Fruit fly (Drosophila melanogaster) whole organism, embryonic: ENCODE data around the gene CG12096.
"Not testable (repeated sequence)": the region's sequence is repeated elsewhere in the genome, so short reads cannot be mapped to it uniquely, and the experiment has no call there.

Experiments used
- Aef1 ChIP-seq: fragments of 200-800 bp; sonication (Bioruptor generic); IDR thresholded peaks from 3 replicates; pipeline ENCODE4 v1.3.6; 2022; ENCODE audit warnings: missing biosample characterization, missing genetic modification characterization
- BEAF-32 ChIP-seq: fragments of 200-800 bp; sonication (Bioruptor generic); optimal IDR thresholded peaks from 3 replicates; lab custom pipeline; 2017; ENCODE audit warnings: missing biosample characterization, missing genetic modification characterization, mild to moderate bottlenecking, moderate library complexity, missing genetic modification reagents
- CG10431 ChIP-seq: fragments of 200-800 bp; sonication (Bioruptor generic); optimal IDR thresholded peaks from 3 replicates; lab custom pipeline; 2018; ENCODE audit warnings: missing biosample characterization, mild to moderate bottlenecking, missing genetic modification characterization
- CG11456 ChIP-seq: fragments of 200-800 bp; sonication (Bioruptor generic); IDR thresholded peaks from 3 replicates; pipeline ENCODE4 v1.3.6; 2022; ENCODE audit warnings: missing biosample characterization, missing genetic modification characterization
- CG11696 ChIP-seq: fragments of 200-800 bp; sonication (Bioruptor generic); IDR thresholded peaks from 2 replicates; pipeline ENCODE4 v1.3.6; 2022; ENCODE audit warnings: missing biosample characterization, missing genetic modification characterization
- CG13287 ChIP-seq: fragments of 200-800 bp; sonication (Bioruptor generic); IDR thresholded peaks from 2 replicates; pipeline ENCODE4 v1.3.6; 2022; ENCODE audit warnings: missing biosample characterization, missing genetic modification characterization; ENCODE audit not compliant: partially characterized antibody
- CG15479 ChIP-seq: fragments of 200-800 bp; sonication (Bioruptor generic); optimal IDR thresholded peaks from 3 replicates; lab custom pipeline; 2019; ENCODE audit warnings: missing biosample characterization, mild to moderate bottlenecking, missing genetic modification characterization, moderate library complexity
- CG3995 ChIP-seq: fragments of 200-800 bp; sonication (Bioruptor generic); optimal IDR thresholded peaks from 3 replicates; lab custom pipeline; 2016; ENCODE audit warnings: missing biosample characterization, missing genetic modification characterization
- CG42726 ChIP-seq: fragments of 200-800 bp; sonication (Bioruptor generic); IDR thresholded peaks from 2 replicates; pipeline ENCODE4 v1.3.6; 2022; ENCODE audit warnings: missing biosample characterization, missing genetic modification characterization; ENCODE audit not compliant: partially characterized antibody
- CG6272 ChIP-seq: fragments of 200-800 bp; sonication (Bioruptor generic); IDR thresholded peaks from 2 replicates; pipeline ENCODE4 v1.3.6; 2022; ENCODE audit warnings: missing biosample characterization, missing genetic modification characterization
- CG6654 ChIP-seq: fragments of 200-800 bp; sonication (Bioruptor generic); optimal IDR thresholded peaks from 2 replicates; lab custom pipeline; 2017; ENCODE audit warnings: missing biosample characterization, mild to moderate bottlenecking, missing genetic modification characterization
- CG6765 ChIP-seq: fragments of 200-800 bp; sonication (Bioruptor generic); optimal IDR thresholded peaks from 3 replicates; lab custom pipeline; 2017; ENCODE audit warnings: missing biosample characterization, mild to moderate bottlenecking, missing genetic modification characterization
- CG7271 ChIP-seq: fragments of 200-800 bp; sonication (Bioruptor generic); optimal IDR thresholded peaks from 2 replicates; lab custom pipeline; 2018; ENCODE audit warnings: missing biosample characterization, mild to moderate bottlenecking, missing genetic modification characterization, moderate library complexity
- D19B ChIP-seq: fragments of 200-800 bp; sonication (Bioruptor generic); optimal IDR thresholded peaks from 2 replicates; lab custom pipeline; 2017; ENCODE audit warnings: missing biosample characterization, mild to moderate bottlenecking, missing genetic modification characterization
- Dbx ChIP-seq: fragments of 200-800 bp; sonication (Bioruptor generic); IDR thresholded peaks from 3 replicates; pipeline ENCODE4 v1.3.6; 2022; ENCODE audit warnings: missing biosample characterization, missing genetic modification characterization
- Dip3 ChIP-seq: fragments of 200-800 bp; sonication (Bioruptor generic); optimal IDR thresholded peaks from 3 replicates; lab custom pipeline; 2016; ENCODE audit warnings: missing biosample characterization, missing genetic modification characterization
- Dll ChIP-seq: fragments of 200-800 bp; sonication (Bioruptor generic); IDR thresholded peaks from 4 replicates; pipeline ENCODE4 v1.3.6; 2022; ENCODE audit warnings: missing biosample characterization, missing genetic modification characterization; ENCODE audit not compliant: partially characterized antibody
- E2f1 ChIP-seq: fragments of 200-800 bp; sonication (Bioruptor generic); IDR thresholded peaks from 2 replicates; pipeline ENCODE4 v1.3.6; 2022; ENCODE audit warnings: missing biosample characterization, missing genetic modification characterization
- Ets97D ChIP-seq: fragments of 200-800 bp; sonication (Bioruptor generic); optimal IDR thresholded peaks from 3 replicates; lab custom pipeline; 2016; ENCODE audit warnings: missing biosample characterization, missing genetic modification characterization
- HLH3B ChIP-seq: fragments of 200-800 bp; sonication (Bioruptor generic); IDR thresholded peaks from 2 replicates; pipeline ENCODE4 v1.3.6; 2022; ENCODE audit warnings: missing biosample characterization, missing genetic modification characterization
- HLH4C ChIP-seq: fragments of 200-800 bp; sonication (Bioruptor generic); IDR thresholded peaks from 3 replicates; pipeline ENCODE4 v1.3.6; 2022; ENCODE audit warnings: missing biosample characterization, missing genetic modification characterization; ENCODE audit not compliant: partially characterized antibody
- HLH54F ChIP-seq: fragments of 200-800 bp; sonication (Bioruptor generic); optimal IDR thresholded peaks from 3 replicates; lab custom pipeline; 2016; ENCODE audit warnings: missing biosample characterization, missing genetic modification characterization
- MBD-R2 ChIP-seq: fragments of 200-800 bp; sonication (Bioruptor generic); IDR thresholded peaks from 2 replicates; pipeline ENCODE4 v1.3.6; 2022; ENCODE audit warnings: missing biosample characterization, missing genetic modification characterization
- Med ChIP-seq: fragments of 200-800 bp; sonication (Bioruptor generic); peaks from one replicate; lab custom pipeline; 2016; ENCODE audit warnings: missing biosample characterization, missing genetic modification characterization, mild to moderate bottlenecking, inconsistent platforms, moderate library complexity
- Nf-YA ChIP-seq: fragments of 200-800 bp; sonication (Bioruptor generic); IDR thresholded peaks from 2 replicates; pipeline ENCODE4 v1.3.6; 2022; ENCODE audit warnings: missing biosample characterization, missing genetic modification characterization
- Nf-YB ChIP-seq: fragments of 200-800 bp; sonication (Bioruptor generic); optimal IDR thresholded peaks from 3 replicates; lab custom pipeline; 2019; ENCODE audit warnings: missing biosample characterization, mild to moderate bottlenecking, missing genetic modification characterization, moderate library complexity
- Rfx ChIP-seq: fragments of 200-800 bp; sonication (Bioruptor generic); IDR thresholded peaks from 2 replicates; pipeline ENCODE4 v1.3.6; 2022; ENCODE audit warnings: missing biosample characterization, missing genetic modification characterization
- Rx ChIP-seq: fragments of 200-800 bp; sonication (Bioruptor generic); IDR thresholded peaks from 2 replicates; pipeline ENCODE4 v1.3.6; 2022; ENCODE audit warnings: missing biosample characterization, missing genetic modification characterization
- TFAM ChIP-seq: fragments of 200-800 bp; sonication (Bioruptor generic); optimal IDR thresholded peaks from 2 replicates; lab custom pipeline; 2017; ENCODE audit warnings: missing biosample characterization, missing genetic modification characterization, inconsistent platforms
- Xrp1 ChIP-seq: fragments of 200-800 bp; sonication (Bioruptor generic); IDR thresholded peaks from 2 replicates; pipeline ENCODE4 v1.3.6; 2022; ENCODE audit warnings: missing biosample characterization, missing genetic modification characterization
- amos ChIP-seq: fragments of 200-800 bp; sonication (Bioruptor generic); IDR thresholded peaks from 2 replicates; pipeline ENCODE4 v1.3.6; 2022; ENCODE audit warnings: missing biosample characterization, missing genetic modification characterization; ENCODE audit not compliant: partially characterized antibody
- ase ChIP-seq: fragments of 200-800 bp; sonication (Bioruptor generic); IDR thresholded peaks from 3 replicates; pipeline ENCODE4 v1.3.6; 2022; ENCODE audit warnings: missing biosample characterization, missing genetic modification characterization
- bbx ChIP-seq: fragments of 200-800 bp; sonication (Bioruptor generic); IDR thresholded peaks from 2 replicates; pipeline ENCODE4 v1.3.6; 2022; ENCODE audit warnings: missing biosample characterization, missing genetic modification characterization; ENCODE audit not compliant: partially characterized antibody
- cato ChIP-seq: fragments of 200-800 bp; sonication (Bioruptor generic); optimal IDR thresholded peaks from 2 replicates; lab custom pipeline; 2016; ENCODE audit warnings: missing biosample characterization, missing genetic modification characterization, borderline replicate concordance
- chinmo ChIP-seq: fragments of 200-800 bp; sonication (Bioruptor generic); IDR thresholded peaks from 4 replicates; pipeline ENCODE4 v1.3.6; 2022; ENCODE audit warnings: missing biosample characterization, missing genetic modification characterization; ENCODE audit not compliant: partially characterized antibody
- gcm2 ChIP-seq: fragments of 200-800 bp; sonication (Bioruptor generic); optimal IDR thresholded peaks from 2 replicates; lab custom pipeline; 2016; ENCODE audit warnings: missing biosample characterization, missing genetic modification characterization
- hbn ChIP-seq: fragments of 200-800 bp; sonication (Bioruptor generic); IDR thresholded peaks from 2 replicates; pipeline ENCODE4 v1.3.6; 2022; ENCODE audit warnings: missing biosample characterization, missing genetic modification characterization; ENCODE audit not compliant: partially characterized antibody
- hkb ChIP-seq, 2 experiments: fragments of 200-800 bp in 1 of 2; fragments of >200 bp in 1 of 2; sonication (Bioruptor generic) in 1 of 2; IDR thresholded peaks in 1 of 2; optimal IDR thresholded peaks in 1 of 2; 2 replicates each; pipeline versions ENCODE4 v1.3.6 to Lab custom; 2017 to 2022; ENCODE audit warnings: missing biosample characterization in 1 of 2, missing genetic modification characterization in 1 of 2
- nerfin-2 ChIP-seq: fragments of 200-800 bp; sonication (Bioruptor generic); IDR thresholded peaks from 2 replicates; pipeline ENCODE4 v1.3.6; 2022; ENCODE audit warnings: missing biosample characterization, missing genetic modification characterization; ENCODE audit not compliant: partially characterized antibody
- pita ChIP-seq: fragments of 200-800 bp; sonication (Bioruptor generic); optimal IDR thresholded peaks from 2 replicates; lab custom pipeline; 2017; ENCODE audit warnings: missing biosample characterization, mild to moderate bottlenecking, missing genetic modification characterization
- ranshi ChIP-seq: fragments of 200-800 bp; sonication (Bioruptor generic); IDR thresholded peaks from 2 replicates; pipeline ENCODE4 v1.3.6; 2022; ENCODE audit warnings: missing biosample characterization, missing genetic modification characterization
- row ChIP-seq: fragments of 200-800 bp; sonication (Bioruptor generic); IDR thresholded peaks from 3 replicates; pipeline ENCODE4 v1.3.6; 2022; ENCODE audit warnings: missing biosample characterization, missing genetic modification characterization
- sim ChIP-seq: fragments of 200-800 bp; sonication (Bioruptor generic); IDR thresholded peaks from 2 replicates; pipeline ENCODE4 v1.3.6; 2022; ENCODE audit warnings: missing biosample characterization, missing genetic modification characterization
- sisA ChIP-seq: fragments of 200-800 bp; sonication (Bioruptor generic); IDR thresholded peaks from 2 replicates; pipeline ENCODE4 v1.3.6; 2022; ENCODE audit warnings: missing biosample characterization, missing genetic modification characterization
- ssp ChIP-seq: fragments of 200-800 bp; sonication (Bioruptor generic); IDR thresholded peaks from 2 replicates; pipeline ENCODE4 v1.3.6; 2022; ENCODE audit warnings: missing biosample characterization, missing genetic modification characterization
- trh ChIP-seq: fragments of 200-800 bp; sonication (Bioruptor generic); optimal IDR thresholded peaks from 2 replicates; lab custom pipeline; 2016; ENCODE audit warnings: missing biosample characterization, missing genetic modification characterization
- unc-4 ChIP-seq: fragments of 200-800 bp; sonication (Bioruptor generic); IDR thresholded peaks from 2 replicates; pipeline ENCODE4 v1.3.6; 2022; ENCODE audit warnings: missing biosample characterization, missing genetic modification characterization; ENCODE audit not compliant: partially characterized antibody
- wor ChIP-seq: fragments of 200-800 bp; sonication (Bioruptor generic); IDR thresholded peaks from 2 replicates; pipeline ENCODE4 v1.3.6; 2022; ENCODE audit warnings: missing biosample characterization, missing genetic modification characterization
- zen ChIP-seq: fragments of 200-800 bp; sonication (Bioruptor generic); optimal IDR thresholded peaks from 3 replicates; lab custom pipeline; 2018; ENCODE audit warnings: missing biosample characterization, mild to moderate bottlenecking, missing genetic modification characterization, moderate library complexity

Gene CG12096

DNA sequence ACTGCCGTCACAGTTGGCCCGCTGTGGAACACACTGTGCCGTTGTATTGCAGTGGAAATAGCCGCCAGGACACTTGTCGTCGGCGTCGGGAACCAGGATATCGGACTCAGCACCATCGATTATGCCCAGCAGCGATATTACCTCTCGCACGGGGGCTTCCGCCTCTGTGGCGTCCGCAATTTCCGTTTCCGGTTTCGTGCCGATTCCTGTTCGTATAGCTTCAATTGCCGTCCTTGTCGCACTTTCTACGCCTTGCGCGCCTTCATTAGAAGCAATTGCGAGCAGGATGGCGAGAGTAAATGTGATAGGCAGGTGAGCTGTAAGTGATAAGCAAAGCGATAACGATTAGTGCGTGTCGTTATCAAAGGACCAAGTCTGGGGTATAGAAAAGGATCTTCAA is 13.5 kb downstream of the CG12096 start:
- TF ChIP-seq CG10431 = no peak
- TF ChIP-seq nerfin-2 (GFP tag; lab: Robert Waterston, UW) = no peak
- no peak for TF ChIP-seq Nf-YB (GFP tag; lab: Kevin White, UChicago)
- no peak for TF ChIP-seq CG11696
- TF ChIP-seq cato (GFP tag; lab: Kevin White, UChicago) = no peak
- no peak for TF ChIP-seq pita (GFP tag; lab: Kevin White, UChicago)
- TF ChIP-seq CG6654 (GFP tag; lab: Kevin White, UChicago) = no peak
- TF ChIP-seq Ets97D (GFP tag; lab: Kevin White, UChicago) = peak; percentile 26
- TF ChIP-seq D19B (GFP tag; lab: Kevin White, UChicago) = no peak
- TF ChIP-seq CG7271 (tag; lab: Kevin White, UChicago) = peak; percentile 68
- TF ChIP-seq gcm2 (GFP tag; lab: Kevin White, UChicago) = no peak
- peak; percentile 70 for TF ChIP-seq CG15479 (GFP tag; lab: Kevin White, UChicago)
- no peak for TF ChIP-seq Nf-YA (GFP tag; lab: Robert Waterston, UW)
- peak; percentile 32 for TF ChIP-seq Med (GFP tag; lab: Kevin White, UChicago)
- no peak for TF ChIP-seq Dbx (GFP tag; lab: Robert Waterston, UW)
- no peak for TF ChIP-seq ase (GFP tag; lab: Robert Waterston, UW)
- no peak for TF ChIP-seq HLH54F
- no peak for TF ChIP-seq trh
- TF ChIP-seq CG6272 (GFP tag; lab: Robert Waterston, UW) = no peak
- no peak for TF ChIP-seq sim (GFP tag; lab: Robert Waterston, UW)
- no peak for TF ChIP-seq Dip3 (GFP tag; lab: Kevin White, UChicago)
- TF ChIP-seq TFAM (GFP tag; lab: Kevin White, UChicago) = no peak
- TF ChIP-seq CG3995 = no peak
- TF ChIP-seq Xrp1 (GFP tag; lab: Robert Waterston, UW) = no peak
- TF ChIP-seq CG6765 = no peak
- no peak for TF ChIP-seq CG11456 (GFP tag; lab: Robert Waterston, UW)
- peak; percentile 15 for TF ChIP-seq zen

DNA sequence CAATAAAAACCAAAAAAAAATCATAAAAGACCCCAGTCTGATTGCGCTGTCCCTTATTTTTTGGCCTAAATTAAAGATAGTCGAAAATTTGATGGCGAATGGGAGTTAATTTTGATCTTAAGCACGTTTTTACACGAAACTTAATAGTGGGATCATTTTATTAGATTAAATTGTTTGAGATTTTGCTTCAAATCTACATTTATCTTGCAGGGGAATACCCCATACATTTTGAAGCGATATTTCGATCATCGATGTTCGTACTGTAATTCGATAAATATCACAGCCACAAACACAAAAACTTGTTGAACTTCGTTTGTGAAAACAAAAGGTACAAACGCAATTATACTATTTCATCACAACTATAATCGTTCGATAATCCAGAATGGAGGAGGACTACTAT is 18.3 kb downstream of the CG12096 start, which contains the start of gene CG32640:
TSS of gene CG32640 (plus strand) at position 286 of the 400 bp plus-strand sequence.
- TF ChIP-seq BEAF-32 (GFP tag; lab: Kevin White, UChicago) = peak; percentile 27
- peak; percentile 45; the same call in 1 of the 2 replicates for TF ChIP-seq MBD-R2 (GFP tag; lab: Robert Waterston, UW)
- peak; percentile 17; the same call in 1 of the 2 replicates for TF ChIP-seq Rx
- peak; percentile 61 for TF ChIP-seq bbx (GFP tag; lab: Robert Waterston, UW)
- not testable (repeated sequence) for TF ChIP-seq hkb (optimal IDR thresholded peaks at IDR 0.05; lab: Kevin White, UChicago)
- TF ChIP-seq hkb (GFP tag; IDR thresholded peaks at IDR 0.05; lab: Robert Waterston, UW) = peak; percentile 22; the same call in 1 of the 2 replicates
- peak; percentile 54 for TF ChIP-seq CG13287 (GFP tag; lab: Robert Waterston, UW)
- TF ChIP-seq wor = 0 out of 2 replicates have a peak, but pooled peaks have one; percentile 25
- TF ChIP-seq row (GFP tag; lab: Robert Waterston, UW) = peak; percentile 76
- TF ChIP-seq CG42726 (GFP tag; lab: Robert Waterston, UW) = 0 out of 2 replicates have a peak, but pooled peaks have one; percentile 10
- peak; percentile 44; the same call in 1 of the 2 replicates for TF ChIP-seq hbn (GFP tag; lab: Robert Waterston, UW)
- TF ChIP-seq amos = peak; percentile 57; the same call in 1 of the 2 replicates
- peak; percentile 45; the same call in 1 of the 3 replicates for TF ChIP-seq HLH4C (GFP tag; lab: Robert Waterston, UW)
- TF ChIP-seq unc-4 (GFP tag; lab: Robert Waterston, UW) = peak; percentile 51; the same call in 1 of the 2 replicates
- TF ChIP-seq ssp (GFP tag; lab: Robert Waterston, UW) = peak; percentile 30; the same call in 1 of the 2 replicates
- 0 out of 2 replicates have a peak, but pooled peaks have one; percentile 29 for TF ChIP-seq HLH3B
- TF ChIP-seq Aef1 (GFP tag; lab: Robert Waterston, UW) = peak; percentile 51; the same call in 1 of the 3 replicates
- TF ChIP-seq E2f1 (GFP tag; lab: Robert Waterston, UW) = peak; percentile 13; the same call in 1 of the 2 replicates
- TF ChIP-seq sisA = peak; percentile 49; the same call in 1 of the 2 replicates
- TF ChIP-seq Rfx (GFP tag; lab: Robert Waterston, UW) = peak; percentile 53
- TF ChIP-seq Dll (GFP tag; lab: Robert Waterston, UW) = peak; percentile 56; the same call in 3 of the 4 replicates
- TF ChIP-seq ranshi (GFP tag; lab: Robert Waterston, UW) = peak; percentile 22; the same call in 1 of the 2 replicates
- TF ChIP-seq chinmo (GFP tag; lab: Robert Waterston, UW) = 0 out of 4 replicates have a peak, but pooled peaks have one; percentile 22
